Worm (Caenorhabditis elegans) whole organism, L3 larva: Measurements from ENCODE around the gene Y44A6B.3.

ENCODE experiments used
- R02D3.7 ChIP-seq: fragments of 150-350 bp; optimal IDR thresholded peaks from 2 replicates; lab custom pipeline; 2014; ENCODE audit warnings: missing biosample characterization, missing genetic modification characterization
- ZK546.5 ChIP-seq: sonication (generic microtip); optimal IDR thresholded peaks from 2 replicates; lab custom pipeline; 2017; ENCODE audit warnings: missing biosample characterization, missing genetic modification characterization
- aly-2 ChIP-seq: fragments of 150-350 bp; optimal IDR thresholded peaks from 2 replicates; lab custom pipeline; 2014; ENCODE audit warnings: missing biosample characterization, missing genetic modification characterization
- ceh-16 ChIP-seq: sonication (generic microtip); optimal IDR thresholded peaks from 2 replicates; lab custom pipeline; 2017; ENCODE audit warnings: missing biosample characterization, missing genetic modification characterization
- ceh-82 ChIP-seq: fragments of 150-350 bp; optimal IDR thresholded peaks from 2 replicates; lab custom pipeline; 2014; ENCODE audit warnings: missing biosample characterization, missing genetic modification characterization
- ceh-9 ChIP-seq: sonication (generic microtip); optimal IDR thresholded peaks from 2 replicates; lab custom pipeline; 2018; ENCODE audit warnings: missing biosample characterization, missing genetic modification characterization
- daf-12 ChIP-seq: fragments of 150-350 bp; optimal IDR thresholded peaks from 2 replicates; lab custom pipeline; 2014; ENCODE audit warnings: missing biosample characterization, missing genetic modification reagents, missing genetic modification characterization
- egl-27 ChIP-seq: sonication (generic microtip); optimal IDR thresholded peaks from 4 replicates; lab custom pipeline; 2017; ENCODE audit warnings: missing biosample characterization, missing genetic modification reagents, missing genetic modification characterization
- egl-5 ChIP-seq: fragments of 150-350 bp; optimal IDR thresholded peaks from 2 replicates; lab custom pipeline; 2017; ENCODE audit warnings: missing biosample characterization, missing genetic modification reagents, missing genetic modification characterization, inconsistent platforms
- elt-1 ChIP-seq: fragments of 150-350 bp; optimal IDR thresholded peaks from 2 replicates; lab custom pipeline; 2014; ENCODE audit warnings: missing biosample characterization, missing genetic modification characterization
- elt-2 ChIP-seq: sonication (generic microtip); optimal IDR thresholded peaks from 2 replicates; lab custom pipeline; 2016; ENCODE audit warnings: missing genetic modification reagents, mild to moderate bottlenecking, missing genetic modification characterization, missing compliant biosample characterization
- elt-3 ChIP-seq, 3 experiments: fragments of 150-350 bp in 1 of 3; sonication (generic microtip) in 2 of 3; optimal IDR thresholded peaks; 2 replicates in 2 of 3; 4 replicates in 1 of 3; lab custom pipeline; 2014 to 2017; ENCODE audit warnings: missing biosample characterization in 3 of 3, missing genetic modification characterization in 3 of 3
- eor-1 ChIP-seq, 2 experiments: fragments of 150-350 bp; optimal IDR thresholded peaks; 2 replicates each; lab custom pipeline; 2014 to 2018; ENCODE audit warnings: missing biosample characterization in 2 of 2, missing genetic modification characterization in 2 of 2
- fkh-10 ChIP-seq: sonication (generic microtip); optimal IDR thresholded peaks from 2 replicates; lab custom pipeline; 2017; ENCODE audit warnings: missing biosample characterization, missing genetic modification reagents, missing genetic modification characterization
- fkh-2 ChIP-seq: fragments of 150-350 bp; optimal IDR thresholded peaks from 2 replicates; lab custom pipeline; 2014; ENCODE audit warnings: missing biosample characterization, missing genetic modification reagents, missing genetic modification characterization
- fos-1 ChIP-seq: fragments of 150-350 bp; optimal IDR thresholded peaks from 2 replicates; lab custom pipeline; 2014; ENCODE audit warnings: missing biosample characterization, missing genetic modification characterization
- jun-1 ChIP-seq: fragments of 150-350 bp; optimal IDR thresholded peaks from 2 replicates; lab custom pipeline; 2014; ENCODE audit warnings: missing biosample characterization, missing genetic modification reagents, missing genetic modification characterization
- lin-39 ChIP-seq: fragments of 150-350 bp; optimal IDR thresholded peaks from 2 replicates; lab custom pipeline; 2018; ENCODE audit warnings: missing biosample characterization, missing genetic modification reagents, missing genetic modification characterization
- mdl-1 ChIP-seq: fragments of 150-350 bp; optimal IDR thresholded peaks from 2 replicates; lab custom pipeline; 2014; ENCODE audit warnings: missing biosample characterization, missing genetic modification characterization
- nhr-12 ChIP-seq: fragments of 150-350 bp; optimal IDR thresholded peaks from 2 replicates; lab custom pipeline; 2014; ENCODE audit warnings: missing biosample characterization, missing genetic modification characterization
- nhr-23 ChIP-seq: fragments of 150-350 bp; optimal IDR thresholded peaks from 2 replicates; lab custom pipeline; 2014; ENCODE audit warnings: missing biosample characterization, missing genetic modification reagents, missing genetic modification characterization
- nhr-237 ChIP-seq: fragments of 150-350 bp; optimal IDR thresholded peaks from 2 replicates; lab custom pipeline; 2014; ENCODE audit warnings: missing biosample characterization, missing genetic modification characterization
- nhr-25 ChIP-seq: sonication (generic microtip); optimal IDR thresholded peaks from 2 replicates; lab custom pipeline; 2017; ENCODE audit warnings: missing biosample characterization, missing genetic modification characterization
- nhr-28 ChIP-seq: fragments of 150-350 bp; optimal IDR thresholded peaks from 2 replicates; lab custom pipeline; 2014; ENCODE audit warnings: missing biosample characterization, missing genetic modification characterization
- nhr-43 ChIP-seq: sonication (generic microtip); optimal IDR thresholded peaks from 2 replicates; lab custom pipeline; 2016; ENCODE audit warnings: mild to moderate bottlenecking, missing genetic modification characterization, missing compliant biosample characterization; ENCODE audit not compliant: poor library complexity, severe bottlenecking
- nhr-67 ChIP-seq: fragments of 150-350 bp; optimal IDR thresholded peaks from 2 replicates; lab custom pipeline; 2014; ENCODE audit warnings: missing biosample characterization, missing genetic modification characterization
- nhr-76 ChIP-seq: fragments of 150-350 bp; sonication (generic microtip); optimal IDR thresholded peaks from 5 replicates; lab custom pipeline; 2014; ENCODE audit warnings: missing biosample characterization, missing genetic modification characterization
- nhr-77 ChIP-seq: fragments of 150-350 bp; optimal IDR thresholded peaks from 2 replicates; lab custom pipeline; 2014; ENCODE audit warnings: missing biosample characterization, missing genetic modification characterization
- sea-2 ChIP-seq: fragments of 150-350 bp; sonication (generic microtip); optimal IDR thresholded peaks from 4 replicates; lab custom pipeline; 2014; ENCODE audit warnings: missing biosample characterization, missing genetic modification reagents, missing genetic modification characterization
- skn-1 ChIP-seq: fragments of 150-350 bp; optimal IDR thresholded peaks from 2 replicates; lab custom pipeline; 2014; ENCODE audit warnings: missing biosample characterization, missing genetic modification characterization
- snpc-4 ChIP-seq: fragments of 150-350 bp; optimal IDR thresholded peaks from 2 replicates; lab custom pipeline; 2014; ENCODE audit warnings: missing biosample characterization, missing genetic modification characterization
- tbx-2 ChIP-seq: sonication (generic microtip); optimal IDR thresholded peaks from 2 replicates; lab custom pipeline; 2016; ENCODE audit warnings: mild to moderate bottlenecking, missing genetic modification characterization, missing compliant biosample characterization
- unc-39 ChIP-seq: sonication (generic microtip); optimal IDR thresholded peaks from 4 replicates; lab custom pipeline; 2017; ENCODE audit warnings: missing biosample characterization, missing genetic modification characterization
- zag-1 ChIP-seq: fragments of 150-350 bp; optimal IDR thresholded peaks from 2 replicates; lab custom pipeline; 2014; ENCODE audit warnings: missing biosample characterization, missing genetic modification characterization
- ztf-11 ChIP-seq: fragments of 150-350 bp; optimal IDR thresholded peaks from 2 replicates; lab custom pipeline; 2014; ENCODE audit warnings: missing biosample characterization, missing genetic modification characterization

The Y44A6B.3 gene

ce11 chrV:20638344-20638743 is at the start of gene Y44A6B.3:
TSS of gene Y44A6B.3 (minus strand) at chrV:20638444.
- TF ChIP-seq ztf-11 (tag; lab: Kevin White, UChicago) (no peak), daf-12 (no peak), nhr-28 (tag; lab: Kevin White, UChicago) (no peak), elt-3 (tag; optimal IDR thresholded peaks at IDR 0.05; lab: Kevin White, UChicago) (no peak), nhr-67 (tag; lab: Kevin White, UChicago) (no peak), R02D3.7 (no peak), fkh-10 (GFP tag; lab: Kevin White, UChicago) (no peak), lin-39 (tag; lab: Kevin White, UChicago) (no peak)

ce11 chrV:20685383-20685782 is 47.1 kb upstream of the Y44A6B.3 start, which contains the start of gene klf-2:
TSS of gene klf-2 (plus strand) at chrV:20685683.
- TF ChIP-seq nhr-28 (tag; lab: Kevin White, UChicago) (no peak), ceh-16 (tag; lab: Kevin White, UChicago) (no peak), nhr-67 (tag; lab: Kevin White, UChicago) (no peak), fkh-2 (tag; lab: Kevin White, UChicago) (no peak), ceh-82 (tag; lab: Kevin White, UChicago) (no peak), ceh-9 (no peak), elt-2 (tag; lab: Kevin White, UChicago) (no peak), ZK546.5 (tag; lab: Kevin White, UChicago) (no peak), mdl-1 (tag; lab: Kevin White, UChicago) (no peak), nhr-12 (tag; lab: Kevin White, UChicago) (no peak), skn-1 (tag; lab: Kevin White, UChicago) (no peak), eor-1 (tag; optimal IDR thresholded peaks at IDR 0.05; lab: Kevin White, UChicago) (no peak), lin-39 (tag; lab: Kevin White, UChicago) (no peak), nhr-237 (tag; lab: Kevin White, UChicago) (no peak), nhr-43 (no peak), egl-5 (tag; lab: Kevin White, UChicago) (no peak), jun-1 (tag; lab: Kevin White, UChicago) (no peak), nhr-76 (no peak), nhr-23 (tag; lab: Kevin White, UChicago) (no peak)

- no peak for TF ChIP-seq tbx-2 (tag; lab: Kevin White, UChicago)
- no peak for TF ChIP-seq aly-2
- TF ChIP-seq skn-1 (tag; lab: Kevin White, UChicago): no peak
- no peak for TF ChIP-seq egl-27
- no peak for TF ChIP-seq fos-1
- TF ChIP-seq, all 47 proteins: peak for 0
Observed at ce11 chrV:20682309-20682708, 44.1 kb upstream of the Y44A6B.3 start.

ce11 chrV:20681824-20682223 is 43.6 kb upstream of the Y44A6B.3 start:
- TF ChIP-seq skn-1 (tag; lab: Kevin White, UChicago) (no peak), fkh-2 (tag; lab: Kevin White, UChicago) (no peak), snpc-4 (peak; percentile 2), fkh-10 (GFP tag; lab: Kevin White, UChicago) (no peak)

- TF ChIP-seq nhr-76 (no peak), fkh-10 (GFP tag; lab: Kevin White, UChicago) (no peak), unc-39 (tag; lab: Kevin White, UChicago) (no peak), nhr-28 (tag; lab: Kevin White, UChicago) (no peak), nhr-25 (tag; lab: Kevin White, UChicago) (no peak), ceh-9 (no peak), zag-1 (tag; lab: Kevin White, UChicago) (no peak), mdl-1 (tag; lab: Kevin White, UChicago) (no peak), nhr-77 (tag; lab: Kevin White, UChicago) (no peak), fos-1 (no peak), fkh-2 (tag; lab: Kevin White, UChicago) (no peak), elt-1 (tag; lab: Kevin White, UChicago) (no peak), sea-2 (GFP tag; lab: Kevin White, UChicago) (no peak), skn-1 (tag; lab: Kevin White, UChicago) (no peak), elt-3 (tag; optimal IDR thresholded peaks at IDR 0.05; lab: Kevin White, UChicago) (no peak), nhr-23 (tag; lab: Kevin White, UChicago) (no peak)
- TF ChIP-seq, all 47 proteins: peak for 0
Observed at ce11 chrV:20681120-20681519, 42.9 kb upstream of the Y44A6B.3 start, which contains the start of gene srsx-35. TSS of gene srsx-35 (plus strand) at chrV:20681420.
